Fruit fly (Drosophila melanogaster) whole organism, embryonic: ENCODE data around the gene piwi.
A peak's percentile ranks its signal among the peaks of the same experiment; 100 is the strongest.

Experiments used
- Abd-B ChIP-seq: fragments of 200-800 bp; sonication (Bioruptor generic); optimal IDR thresholded peaks from 2 replicates; lab custom pipeline; 2018; ENCODE audit warnings: missing biosample characterization, mild to moderate bottlenecking, missing genetic modification characterization, moderate library complexity
- Aef1 ChIP-seq: fragments of 200-800 bp; sonication (Bioruptor generic); IDR thresholded peaks from 3 replicates; pipeline ENCODE4 v1.3.6; 2022; ENCODE audit warnings: missing biosample characterization, missing genetic modification characterization
- Awh ChIP-seq: fragments of 200-800 bp; sonication (Bioruptor generic); IDR thresholded peaks from 2 replicates; pipeline ENCODE4, ENCODE4 v1.3.6; 2022; ENCODE audit warnings: missing biosample characterization, missing genetic modification characterization
- CG10274 ChIP-seq: fragments of 200-800 bp; sonication (Bioruptor generic); optimal IDR thresholded peaks from 3 replicates; lab custom pipeline; 2017; ENCODE audit warnings: missing biosample characterization, mild to moderate bottlenecking, missing genetic modification characterization
- CG10959 ChIP-seq: fragments of 200-800 bp; sonication (Bioruptor generic); IDR thresholded peaks from 2 replicates; pipeline ENCODE4 v1.3.6; 2022; ENCODE audit warnings: missing biosample characterization, missing genetic modification characterization
- CG12219 ChIP-seq: fragments of 200-800 bp; sonication (Bioruptor generic); optimal IDR thresholded peaks from 3 replicates; lab custom pipeline; 2018; ENCODE audit warnings: missing biosample characterization, mild to moderate bottlenecking, missing genetic modification characterization
- CG13624 ChIP-seq: fragments of 200-800 bp; sonication (Bioruptor generic); optimal IDR thresholded peaks from 2 replicates; lab custom pipeline; 2016; ENCODE audit warnings: missing biosample characterization, missing genetic modification characterization
- CG14710 ChIP-seq: fragments of 200-800 bp; sonication (Bioruptor generic); optimal IDR thresholded peaks from 3 replicates; lab custom pipeline; 2019; ENCODE audit warnings: missing biosample characterization, mild to moderate bottlenecking, missing genetic modification characterization, moderate library complexity
- CG17912 ChIP-seq: fragments of 200-800 bp; sonication (Bioruptor generic); optimal IDR thresholded peaks from 2 replicates; lab custom pipeline; 2018; ENCODE audit warnings: missing biosample characterization, mild to moderate bottlenecking, missing genetic modification characterization
- CG18619 ChIP-seq: fragments of 200-800 bp; sonication (Bioruptor generic); optimal IDR thresholded peaks from 3 replicates; lab custom pipeline; 2017; ENCODE audit warnings: missing biosample characterization, mild to moderate bottlenecking, missing genetic modification characterization
- CG2678 ChIP-seq: fragments of 200-800 bp; sonication (Bioruptor generic); optimal IDR thresholded peaks from 3 replicates; lab custom pipeline; 2019; ENCODE audit warnings: missing biosample characterization, mild to moderate bottlenecking, missing genetic modification characterization, moderate library complexity
- CG2889 ChIP-seq: fragments of 200-800 bp; sonication (Bioruptor generic); IDR thresholded peaks from 3 replicates; pipeline ENCODE4 v1.3.6; 2022; ENCODE audit warnings: missing biosample characterization, missing genetic modification characterization
- CG43689 ChIP-seq: fragments of 200-800 bp; sonication (Bioruptor generic); IDR thresholded peaks from 2 replicates; pipeline ENCODE4 v1.3.6; 2022; ENCODE audit warnings: missing biosample characterization, missing genetic modification characterization
- CG4617 ChIP-seq: fragments of 200-800 bp; sonication (Bioruptor generic); optimal IDR thresholded peaks from 3 replicates; lab custom pipeline; 2016; ENCODE audit warnings: missing biosample characterization, missing genetic modification characterization, borderline replicate concordance
- CG6175 ChIP-seq: fragments of 200-800 bp; sonication (Bioruptor generic); IDR thresholded peaks from 3 replicates; pipeline ENCODE4 v1.3.6; 2022; ENCODE audit warnings: missing biosample characterization, missing genetic modification characterization
- CG6813 ChIP-seq: fragments of 200-800 bp; sonication (Bioruptor generic); optimal IDR thresholded peaks from 2 replicates; lab custom pipeline; 2017; ENCODE audit warnings: missing biosample characterization, missing genetic modification characterization, mild to moderate bottlenecking, moderate library complexity, missing genetic modification reagents
- CG7271 ChIP-seq: fragments of 200-800 bp; sonication (Bioruptor generic); optimal IDR thresholded peaks from 2 replicates; lab custom pipeline; 2018; ENCODE audit warnings: missing biosample characterization, mild to moderate bottlenecking, missing genetic modification characterization, moderate library complexity
- CG7556 ChIP-seq: fragments of 200-800 bp; sonication (Bioruptor generic); optimal IDR thresholded peaks from 2 replicates; lab custom pipeline; 2017; ENCODE audit warnings: missing biosample characterization, mild to moderate bottlenecking, missing genetic modification characterization
- CG7928 ChIP-seq: fragments of 200-800 bp; sonication (Bioruptor generic); optimal IDR thresholded peaks from 2 replicates; lab custom pipeline; 2017; ENCODE audit warnings: missing biosample characterization, mild to moderate bottlenecking, missing genetic modification characterization
- CG8281 ChIP-seq: fragments of 200-800 bp; sonication (Bioruptor generic); optimal IDR thresholded peaks from 2 replicates; lab custom pipeline; 2018; ENCODE audit warnings: missing biosample characterization, mild to moderate bottlenecking, missing genetic modification characterization, moderate library complexity
- CG8478 ChIP-seq: fragments of >200 bp; optimal IDR thresholded peaks from 2 replicates; lab custom pipeline; 2018
- CG9876 ChIP-seq: fragments of 200-800 bp; sonication (Bioruptor generic); optimal IDR thresholded peaks from 2 replicates; lab custom pipeline; 2016; ENCODE audit warnings: missing biosample characterization, missing genetic modification characterization
- Dip3 ChIP-seq: fragments of 200-800 bp; sonication (Bioruptor generic); optimal IDR thresholded peaks from 3 replicates; lab custom pipeline; 2016; ENCODE audit warnings: missing biosample characterization, missing genetic modification characterization
- GATAe ChIP-seq: fragments of 200-800 bp; sonication (Bioruptor generic); conservative IDR thresholded peaks from 2 replicates; pipeline ENCODE4 v1.3.6; 2022; ENCODE audit warnings: missing biosample characterization, missing genetic modification characterization
- Gug ChIP-seq: fragments of 200-800 bp; sonication (Bioruptor generic); IDR thresholded peaks from 4 replicates; pipeline ENCODE4 v1.3.6; 2022; ENCODE audit warnings: missing biosample characterization, missing genetic modification characterization
- HLH3B ChIP-seq: fragments of 200-800 bp; sonication (Bioruptor generic); IDR thresholded peaks from 2 replicates; pipeline ENCODE4 v1.3.6; 2022; ENCODE audit warnings: missing biosample characterization, missing genetic modification characterization
- Hmr ChIP-seq: fragments of 200-800 bp; sonication (Bioruptor generic); optimal IDR thresholded peaks from 3 replicates; lab custom pipeline; 2017; ENCODE audit warnings: mild to moderate bottlenecking, missing biosample characterization, missing genetic modification reagents, missing genetic modification characterization
- Med ChIP-seq: fragments of 200-800 bp; sonication (Bioruptor generic); peaks from one replicate; lab custom pipeline; 2016; ENCODE audit warnings: missing biosample characterization, missing genetic modification characterization, mild to moderate bottlenecking, inconsistent platforms, moderate library complexity
- Myb ChIP-seq: fragments of 200-800 bp; sonication (Bioruptor generic); optimal IDR thresholded peaks from 2 replicates; lab custom pipeline; 2016; ENCODE audit warnings: missing biosample characterization, missing genetic modification characterization
- NfI ChIP-seq: fragments of 200-800 bp; sonication (Bioruptor generic); optimal IDR thresholded peaks from 3 replicates; lab custom pipeline; 2018; ENCODE audit warnings: missing biosample characterization, mild to moderate bottlenecking, missing genetic modification characterization, moderate library complexity
- Ravus ChIP-seq: fragments of 200-800 bp; sonication (Bioruptor generic); IDR thresholded peaks from 2 replicates; pipeline ENCODE4 v1.3.6; 2022; ENCODE audit warnings: missing biosample characterization, missing genetic modification characterization
- Stat92E ChIP-seq, 3 experiments: fragments of >200 bp in 2 of 3; fragments of 200-800 bp in 1 of 3; sonication (Bioruptor generic) in 1 of 3; optimal IDR thresholded peaks; 2 replicates each; lab custom pipeline; 2017 to 2019; ENCODE audit warnings: missing biosample characterization in 3 of 3, missing genetic modification characterization in 3 of 3, mild to moderate bottlenecking in 1 of 3, moderate library complexity in 1 of 3
- Xbp1 ChIP-seq: fragments of 200-800 bp; sonication (Bioruptor generic); optimal IDR thresholded peaks from 3 replicates; lab custom pipeline; 2016; ENCODE audit warnings: missing biosample characterization, mild to moderate bottlenecking, missing genetic modification characterization
- bab2 ChIP-seq: fragments of 200-800 bp; sonication (Bioruptor generic); optimal IDR thresholded peaks from 2 replicates; lab custom pipeline; 2016; ENCODE audit warnings: missing biosample characterization, missing genetic modification characterization
- bbx ChIP-seq: fragments of 200-800 bp; sonication (Bioruptor generic); IDR thresholded peaks from 2 replicates; pipeline ENCODE4 v1.3.6; 2022; ENCODE audit warnings: missing biosample characterization, missing genetic modification characterization; ENCODE audit not compliant: partially characterized antibody
- caup ChIP-seq: fragments of 200-800 bp; sonication (Bioruptor generic); optimal IDR thresholded peaks from 3 replicates; lab custom pipeline; 2017; ENCODE audit warnings: missing biosample characterization, mild to moderate bottlenecking, missing genetic modification characterization, moderate library complexity; ENCODE audit not compliant: severe bottlenecking
- cg ChIP-seq: fragments of 200-800 bp; sonication (Bioruptor generic); optimal IDR thresholded peaks from 3 replicates; lab custom pipeline; 2019; ENCODE audit warnings: missing biosample characterization, mild to moderate bottlenecking, missing genetic modification characterization, moderate library complexity
- chinmo ChIP-seq: fragments of 200-800 bp; sonication (Bioruptor generic); IDR thresholded peaks from 4 replicates; pipeline ENCODE4 v1.3.6; 2022; ENCODE audit warnings: missing biosample characterization, missing genetic modification characterization; ENCODE audit not compliant: partially characterized antibody
- danr ChIP-seq: fragments of 200-800 bp; sonication (Bioruptor generic); IDR thresholded peaks from 2 replicates; pipeline ENCODE4 v1.3.6; 2022; ENCODE audit warnings: missing biosample characterization, missing genetic modification characterization
- dimm ChIP-seq: fragments of 200-800 bp; sonication (Bioruptor generic); IDR thresholded peaks from 2 replicates; pipeline ENCODE4 v1.3.6; 2022; ENCODE audit warnings: missing biosample characterization, missing genetic modification characterization
- insv ChIP-seq, 2 experiments: fragments of 200-800 bp; sonication (Bioruptor generic); optimal IDR thresholded peaks; 3 replicates each; lab custom pipeline; 2016 to 2018; ENCODE audit warnings: missing biosample characterization in 2 of 2, missing genetic modification characterization in 2 of 2
- kah ChIP-seq: fragments of 200-800 bp; sonication (Bioruptor generic); optimal IDR thresholded peaks from 2 replicates; lab custom pipeline; 2018; ENCODE audit warnings: missing biosample characterization, mild to moderate bottlenecking, missing genetic modification characterization
- mam ChIP-seq: fragments of 200-800 bp; sonication (Bioruptor generic); optimal IDR thresholded peaks from 3 replicates; lab custom pipeline; 2016; ENCODE audit warnings: missing biosample characterization, missing genetic modification characterization
- pzg ChIP-seq: fragments of 200-800 bp; sonication (Bioruptor generic); optimal IDR thresholded peaks from 3 replicates; lab custom pipeline; 2018; ENCODE audit warnings: missing biosample characterization, mild to moderate bottlenecking, missing genetic modification characterization, moderate library complexity
- ro ChIP-seq: fragments of 200-800 bp; sonication (Bioruptor generic); IDR thresholded peaks from 2 replicates; pipeline ENCODE4 v1.3.6; 2022; ENCODE audit warnings: missing biosample characterization, missing genetic modification characterization
- slp2 ChIP-seq: fragments of 200-800 bp; sonication (Bioruptor generic); optimal IDR thresholded peaks from 2 replicates; lab custom pipeline; 2016; ENCODE audit warnings: missing biosample characterization, missing genetic modification characterization
- trh ChIP-seq: fragments of 200-800 bp; sonication (Bioruptor generic); optimal IDR thresholded peaks from 2 replicates; lab custom pipeline; 2016; ENCODE audit warnings: missing biosample characterization, missing genetic modification characterization
- tup ChIP-seq: fragments of 200-800 bp; sonication (Bioruptor generic); optimal IDR thresholded peaks from 2 replicates; lab custom pipeline; 2016; ENCODE audit warnings: missing biosample characterization, mild to moderate bottlenecking, missing genetic modification characterization, moderate library complexity
- vnd ChIP-seq: fragments of 200-800 bp; sonication (Bioruptor generic); IDR thresholded peaks from 3 replicates; pipeline ENCODE4 v1.3.6; 2022; ENCODE audit warnings: missing biosample characterization, missing genetic modification characterization; ENCODE audit not compliant: partially characterized antibody
- wor ChIP-seq: fragments of 200-800 bp; sonication (Bioruptor generic); IDR thresholded peaks from 2 replicates; pipeline ENCODE4 v1.3.6; 2022; ENCODE audit warnings: missing biosample characterization, missing genetic modification characterization

piwi gene

DNA sequence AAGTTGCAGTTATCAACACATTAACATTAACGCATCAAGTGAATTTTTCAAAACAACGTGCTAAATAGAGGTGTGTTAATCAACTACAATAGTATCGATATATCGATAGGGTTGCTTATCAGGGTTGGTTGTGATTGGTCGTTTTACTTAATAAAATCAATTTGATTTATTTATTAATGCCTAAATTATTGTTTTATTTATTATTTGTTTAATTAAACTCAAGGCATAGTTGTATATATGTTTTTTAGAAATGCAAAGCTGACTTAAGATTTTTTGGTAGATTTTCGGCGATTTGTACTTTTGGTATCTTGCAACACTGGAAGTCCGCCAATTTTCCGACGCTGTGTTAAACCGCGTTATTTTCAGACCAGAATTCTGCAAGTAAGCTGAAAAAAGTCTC is 23.8 kb upstream of the piwi start, which contains the start of the genes Art8 and dUTPase (continued):
- 0 out of 4 replicates have a peak, but pooled peaks have one; percentile 20 for TF ChIP-seq Gug (GFP tag; lab: Robert Waterston, UW)
- TF ChIP-seq CG7271, result peak; percentile 73
- TF ChIP-seq dimm, result no peak
- TF ChIP-seq CG17912, result no peak
- peak; percentile 39 for TF ChIP-seq CG13624
- TF ChIP-seq CG6813 (GFP tag; lab: Kevin White, UChicago), result no peak
- peak; percentile 90 for TF ChIP-seq CG14710 (tag; lab: Kevin White, UChicago)
- TF ChIP-seq tup, result peak; percentile 22
- TF ChIP-seq CG18619, result peak; percentile 14
- no peak for TF ChIP-seq CG12219 (GFP tag; lab: Kevin White, UChicago)
- peak; percentile 82 for TF ChIP-seq pzg (GFP tag; lab: Kevin White, UChicago)
- TF ChIP-seq caup (GFP tag; lab: Kevin White, UChicago), result peak; percentile 61
- TF ChIP-seq wor (GFP tag; lab: Robert Waterston, UW), result peak; percentile 48
- no peak for TF ChIP-seq cg
- no peak for TF ChIP-seq Ravus
- TF ChIP-seq HLH3B (GFP tag; lab: Robert Waterston, UW), result peak; percentile 55
- TF ChIP-seq Abd-B, result no peak
- 0 out of 3 replicates have a peak, but pooled peaks have one; percentile 46 for TF ChIP-seq CG2889 (GFP tag; lab: Robert Waterston, UW)
- no peak for TF ChIP-seq CG8281 (tag; lab: Kevin White, UChicago)
- TF ChIP-seq kah (GFP tag; lab: Kevin White, UChicago), result no peak
- peak; percentile 29 for TF ChIP-seq slp2 (GFP tag; lab: Kevin White, UChicago)
- TF ChIP-seq Med (GFP tag; lab: Kevin White, UChicago), result peak; percentile 80
- TF ChIP-seq CG4617, result peak; percentile 80
- TF ChIP-seq insv (GFP tag; optimal IDR thresholded peaks at IDR 0.05; lab: Kevin White, UChicago), result peak in 1 of 2 experiments; percentile 25
- TF ChIP-seq danr (GFP tag; lab: Robert Waterston, UW), result no peak; the same call in 1 of the 2 replicates
- TF ChIP-seq CG8478, result no peak
- TF ChIP-seq CG10959 (GFP tag; lab: Robert Waterston, UW), result peak; percentile 23; the same call in 1 of the 2 replicates
- no peak for TF ChIP-seq Dip3 (GFP tag; lab: Kevin White, UChicago)
- TF ChIP-seq Hmr (GFP tag; lab: Kevin White, UChicago), result no peak
- TF ChIP-seq CG2678 (tag; lab: Kevin White, UChicago), result no peak
- TF ChIP-seq chinmo (GFP tag; lab: Robert Waterston, UW), result 0 out of 4 replicates have a peak, but pooled peaks have one; percentile 32
- TF ChIP-seq CG7556 (GFP tag; lab: Kevin White, UChicago), result peak; percentile 63
- no peak for TF ChIP-seq CG10274 (GFP tag; lab: Kevin White, UChicago)
- TF ChIP-seq mam (GFP tag; lab: Kevin White, UChicago), result peak; percentile 46
- no peak for TF ChIP-seq CG6175 (GFP tag; lab: Robert Waterston, UW)
- TF ChIP-seq Awh (GFP tag; lab: Robert Waterston, UW), result peak; percentile 63
- peak; percentile 56 for TF ChIP-seq NfI
- TF ChIP-seq CG9876, result peak; percentile 10
- no peak for TF ChIP-seq bab2 (GFP tag; lab: Kevin White, UChicago)
- TF ChIP-seq trh (GFP tag; lab: Kevin White, UChicago), result peak; percentile 4
- TF ChIP-seq Stat92E (GFP tag; optimal IDR thresholded peaks at IDR 0.05; lab: Kevin White, UChicago), result peak in 1 of 3 experiments; percentile 54
- TF ChIP-seq CG7928 (GFP tag; lab: Kevin White, UChicago), result peak; percentile 89
- peak; percentile 68 for TF ChIP-seq vnd (GFP tag; lab: Robert Waterston, UW)
- peak; percentile 51; the same call in 2 of the 3 replicates for TF ChIP-seq Aef1 (GFP tag; lab: Robert Waterston, UW)
- TF ChIP-seq Myb (GFP tag; lab: Kevin White, UChicago), result peak; percentile 80
- TF ChIP-seq bbx (GFP tag; lab: Robert Waterston, UW), result peak; percentile 79
- TF ChIP-seq GATAe (GFP tag; lab: Robert Waterston, UW), result no peak
- no peak for TF ChIP-seq CG43689 (GFP tag; lab: Robert Waterston, UW)
- no peak for TF ChIP-seq ro (GFP tag; lab: Robert Waterston, UW)
- peak; percentile 79 for TF ChIP-seq Xbp1
